Fruit fly (Drosophila melanogaster) S2 (cell line): ENCODE results near the gene Cyp12a4.

Experiments used
- CG8478 ChIP-seq: fragments of >200 bp; optimal IDR thresholded peaks from 2 replicates; lab custom pipeline; 2018
- CTCF ChIP-seq, 2 experiments: fragments of >200 bp; optimal IDR thresholded peaks; 2 replicates each; lab custom pipeline; 2018

DNA sequence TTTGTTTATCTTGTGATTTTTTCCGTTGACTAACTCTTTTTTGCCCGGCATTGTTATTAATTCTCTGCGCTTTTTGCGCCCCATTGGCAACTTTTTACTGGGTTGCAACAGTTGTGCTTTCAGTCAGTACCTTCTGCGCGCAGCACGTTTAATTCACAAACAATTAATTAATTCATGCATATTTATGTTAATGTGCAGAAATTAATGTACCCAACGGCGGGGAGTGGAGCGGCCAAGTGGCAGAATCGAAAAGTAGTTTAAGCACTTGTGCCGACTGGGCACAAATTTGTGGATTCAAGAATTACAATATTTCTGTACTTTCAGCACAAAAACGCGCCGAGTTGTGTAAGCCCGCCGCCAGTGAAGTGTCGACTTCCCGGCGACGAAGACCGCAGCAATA lies 32.6 kb downstream of the Cyp12a4 start:
- TF ChIP-seq CTCF (optimal IDR thresholded peaks at IDR 0.05; lab: Kevin White, UChicago) = no peak
- TF ChIP-seq CG8478 (lab: Kevin White, UChicago) = no peak
